Worm (Caenorhabditis elegans): Measurements from ENCODE around the gene F26F2.1.

- TF ChIP-seq ztf-29 (GFP tag; IDR thresholded peaks at IDR 0.05), result no peak
- TF ChIP-seq ref-1 (GFP tag; conservative IDR thresholded peaks at IDR 0.05), result no peak
- no peak for TF ChIP-seq flt-1 (GFP tag; IDR thresholded peaks at IDR 0.05)
- TF ChIP-seq T22C8.4 (GFP tag; IDR thresholded peaks at IDR 0.05), result no peak
Measured at ce11 chrV:20555120-20555519, 6.6 kb downstream of the F26F2.1 start, which contains the start of gene Y38H6C.21.
